Worm (Caenorhabditis elegans): ENCODE measurements around the gene C07A9.9.

The C07A9.9 gene

ce11 chrIII:9667591-9668265 lies at the start of gene C07A9.9:
Gene C07A9.9, minus strand, starts transcription at chrIII:9667641.
- no peak for TF ChIP-seq unc-62 (GFP tag; optimal IDR thresholded peaks at IDR 0.05)

DNA sequence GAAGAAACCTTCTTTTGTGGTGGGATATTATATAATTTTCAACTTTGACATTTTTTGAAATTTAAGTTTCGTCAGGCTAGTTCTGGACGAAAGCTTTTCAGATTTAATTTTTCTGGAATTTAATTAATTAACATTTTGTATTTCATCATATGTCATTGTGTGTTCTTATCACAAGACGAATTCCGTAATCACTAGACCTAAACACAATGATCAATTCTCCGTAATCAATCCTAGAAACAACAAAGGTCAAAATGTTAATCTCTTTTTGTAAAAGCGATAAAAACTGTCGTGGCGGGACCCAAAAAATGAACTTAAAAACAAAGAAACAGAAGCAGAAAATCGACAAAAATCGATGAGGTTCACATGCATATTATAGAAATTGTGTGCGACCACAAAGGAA lies 47.3 kb upstream of the C07A9.9 start:
- TF ChIP-seq unc-62 (GFP tag; optimal IDR thresholded peaks at IDR 0.05), result no peak

DNA sequence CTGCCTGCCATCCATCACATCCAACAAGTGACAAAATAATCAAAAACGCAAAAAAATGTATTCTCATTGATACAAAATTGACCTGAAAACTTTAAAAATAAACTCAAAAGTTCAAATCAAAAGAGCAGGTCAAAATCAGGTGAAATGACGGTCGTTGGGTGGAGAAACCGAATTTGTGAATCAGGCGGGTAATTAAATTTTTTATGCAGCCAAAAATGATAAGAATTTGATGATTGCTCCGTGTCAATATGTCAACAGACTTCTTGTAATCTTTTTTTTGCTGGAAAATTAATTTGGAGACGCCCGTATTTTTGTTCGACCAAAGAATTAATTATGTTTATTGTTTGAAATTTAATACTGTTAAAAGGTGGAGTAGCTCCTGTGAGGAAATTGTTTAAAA lies 46.4 kb upstream of the C07A9.9 start, which contains the start of gene ncx-6:
TSS of gene ncx-6 (minus strand) at position 88 of the 400 bp plus-strand sequence.
- no peak for TF ChIP-seq unc-62 (GFP tag; optimal IDR thresholded peaks at IDR 0.05)

DNA sequence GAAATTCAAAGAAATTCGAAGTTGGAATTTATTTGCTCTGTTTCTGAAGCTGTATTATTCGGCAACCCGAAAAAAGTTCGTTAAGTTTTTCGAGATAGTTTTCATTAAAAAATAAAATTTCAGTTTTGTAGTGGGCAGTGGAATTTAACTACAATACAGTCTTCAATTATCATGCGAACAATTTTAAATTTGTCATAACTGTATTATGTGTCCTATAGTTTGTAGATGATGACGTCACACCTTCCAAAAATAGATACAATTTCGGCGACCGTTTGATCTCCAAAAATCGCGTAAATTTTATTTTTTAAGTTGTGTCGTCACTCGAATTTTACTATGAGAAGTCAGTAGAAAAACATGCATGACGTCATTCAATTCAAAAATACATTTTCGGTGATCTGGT lies 45.7 kb upstream of the C07A9.9 start:
- TF ChIP-seq unc-62 (GFP tag; optimal IDR thresholded peaks at IDR 0.05), result no peak

DNA sequence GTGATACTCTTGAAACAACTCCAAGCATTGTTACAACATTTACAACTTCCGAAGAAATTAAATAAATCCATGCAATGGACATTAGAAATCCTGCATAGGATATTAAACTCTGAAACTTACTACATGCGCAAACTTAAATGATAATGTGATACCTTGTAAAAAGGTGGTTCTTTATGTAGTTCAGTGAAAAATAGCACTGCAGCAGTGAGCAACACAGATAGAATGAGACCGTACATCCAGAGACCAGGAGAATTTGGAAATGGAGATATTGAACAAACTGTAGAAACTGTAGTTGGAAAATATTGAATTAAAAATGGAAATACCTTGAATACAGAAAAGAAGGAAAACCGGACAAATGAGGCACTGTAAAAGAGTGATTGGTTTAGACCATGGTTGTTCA lies 43.7 kb upstream of the C07A9.9 start:
- no peak for TF ChIP-seq unc-62 (GFP tag; optimal IDR thresholded peaks at IDR 0.05)

ce11 chrIII:9705157-9705905 lies 37.9 kb upstream of the C07A9.9 start:
- TF ChIP-seq unc-62 (GFP tag; optimal IDR thresholded peaks at IDR 0.05), result no peak

DNA sequence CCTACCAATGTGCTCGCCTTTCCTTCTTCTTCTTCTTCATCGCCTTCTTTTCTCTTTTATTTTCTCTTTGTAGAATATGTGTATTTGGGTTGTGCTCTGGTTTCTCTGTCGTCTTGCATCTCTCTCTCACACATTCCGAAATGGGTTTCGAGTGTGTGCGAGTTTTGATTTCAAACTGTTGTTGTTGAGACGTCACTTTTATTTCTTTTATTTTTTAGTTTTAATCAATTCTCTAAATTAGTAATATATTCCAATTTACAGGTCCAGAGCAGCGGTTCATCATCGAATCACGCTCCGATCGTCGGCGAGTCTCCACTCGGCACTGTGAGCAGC lies 37.1 kb upstream of the C07A9.9 start:
- no peak for TF ChIP-seq unc-62 (GFP tag; optimal IDR thresholded peaks at IDR 0.05)

ce11 chrIII:9703747-9704605 lies 36.5 kb upstream of the C07A9.9 start:
- no peak for TF ChIP-seq unc-62 (GFP tag; optimal IDR thresholded peaks at IDR 0.05)

ce11 chrIII:9702665-9703252 lies 35.3 kb upstream of the C07A9.9 start:
- TF ChIP-seq unc-62 (GFP tag; optimal IDR thresholded peaks at IDR 0.05), result no peak

- no peak for TF ChIP-seq unc-62 (GFP tag; optimal IDR thresholded peaks at IDR 0.05)
Measured at ce11 chrIII:9701798-9702197, 34.4 kb upstream of the C07A9.9 start.

- no peak for TF ChIP-seq unc-62 (GFP tag; optimal IDR thresholded peaks at IDR 0.05)
Measured at ce11 chrIII:9700114-9700690, 32.8 kb upstream of the C07A9.9 start.

ce11 chrIII:9699576-9699975 lies 32.1 kb upstream of the C07A9.9 start, which contains the start of gene tlk-1:
Gene tlk-1, plus strand, starts transcription at chrIII:9699876.
- no peak for TF ChIP-seq unc-62 (GFP tag; optimal IDR thresholded peaks at IDR 0.05)

ce11 chrIII:9698635-9699396 lies 31.4 kb upstream of the C07A9.9 start:
- TF ChIP-seq unc-62 (GFP tag; optimal IDR thresholded peaks at IDR 0.05), result no peak

DNA sequence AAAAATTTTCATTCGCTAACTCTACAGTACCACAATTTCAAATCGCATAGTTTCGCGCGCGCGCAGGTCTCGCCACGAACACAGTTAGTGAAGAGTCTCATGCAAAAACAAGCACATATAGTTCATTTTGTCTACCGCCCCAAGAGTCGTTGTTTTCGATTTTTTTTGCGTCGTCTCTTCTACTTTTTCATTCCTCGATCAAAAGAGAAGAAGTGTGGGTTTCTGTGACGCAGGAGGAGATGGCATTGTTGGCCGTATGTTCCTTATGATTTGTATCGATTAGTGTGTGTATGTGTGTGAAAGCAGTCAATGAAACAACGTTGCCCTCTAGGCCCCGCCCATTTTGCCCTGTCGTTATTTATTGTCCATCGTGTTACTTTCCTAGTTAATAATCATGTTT lies 30.4 kb upstream of the C07A9.9 start:
- no peak for TF ChIP-seq unc-62 (GFP tag; optimal IDR thresholded peaks at IDR 0.05)

DNA sequence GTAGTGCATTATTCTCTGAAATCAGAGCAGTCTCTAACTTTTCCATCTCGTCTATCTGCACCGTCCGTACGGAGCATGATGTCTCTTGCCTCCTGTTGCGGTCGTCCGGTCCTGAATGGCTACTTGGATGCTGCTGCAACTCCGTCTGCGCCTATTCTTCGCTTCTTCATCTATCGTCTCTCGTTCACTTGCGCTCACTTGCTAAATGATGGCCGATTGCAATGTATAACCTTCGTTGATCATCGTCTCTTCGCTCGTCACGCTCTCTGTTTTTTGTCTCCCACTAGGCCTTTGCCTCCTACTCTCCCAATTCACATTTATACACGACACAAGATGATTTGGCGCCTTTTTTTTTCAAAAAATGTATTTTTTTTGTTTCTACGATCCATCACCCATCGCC lies 29.9 kb upstream of the C07A9.9 start:
- no peak for TF ChIP-seq unc-62 (GFP tag; optimal IDR thresholded peaks at IDR 0.05)
